Fruit fly (Drosophila melanogaster) whole organism, wandering third instar larva: ENCODE results near the gene UGP.

ENCODE experiments used
- CG9705 ChIP-seq: fragments of 200-800 bp; sonication (Bioruptor generic); optimal IDR thresholded peaks from 2 replicates; lab custom pipeline; 2018; ENCODE audit warnings: missing biosample characterization, mild to moderate bottlenecking, missing genetic modification characterization
- CrebA ChIP-seq: fragments of 200-800 bp; sonication (Bioruptor generic); optimal IDR thresholded peaks from 2 replicates; lab custom pipeline; 2016; ENCODE audit warnings: missing biosample characterization, mild to moderate bottlenecking, missing genetic modification characterization, borderline replicate concordance
- Dfd ChIP-seq: fragments of >200 bp; optimal IDR thresholded peaks from 2 replicates; lab custom pipeline; 2017; ENCODE audit warnings: missing biosample characterization, missing genetic modification characterization
- Dif ChIP-seq: fragments of 200-275, 200-300 bp; sonication (Bioruptor generic); optimal IDR thresholded peaks from 2 replicates; lab custom pipeline; 2018; ENCODE audit warnings: missing biosample characterization, missing genetic modification characterization; ENCODE audit not compliant: partially characterized antibody
- HLH106 ChIP-seq: fragments of 200-800 bp; optimal IDR thresholded peaks from 3 replicates; lab custom pipeline; 2019; ENCODE audit warnings: missing biosample characterization, mild to moderate bottlenecking, missing genetic modification characterization, moderate library complexity
- Hr78 ChIP-seq: fragments of >200 bp; optimal IDR thresholded peaks from 2 replicates; lab custom pipeline; 2017; ENCODE audit warnings: missing biosample characterization, missing genetic modification characterization
- Jra ChIP-seq: sonication (Bioruptor generic); optimal IDR thresholded peaks from 2 replicates; lab custom pipeline; 2016; ENCODE audit warnings: missing biosample characterization, missing genetic modification characterization
- Mio ChIP-seq: sonication (Bioruptor generic); optimal IDR thresholded peaks from 2 replicates; lab custom pipeline; 2016; ENCODE audit warnings: missing biosample characterization, missing genetic modification characterization
- Myc ChIP-seq: fragments of >200 bp; optimal IDR thresholded peaks from 2 replicates; lab custom pipeline; 2017
- N ChIP-seq: fragments of >200 bp; optimal IDR thresholded peaks from 2 replicates; lab custom pipeline; 2018; ENCODE audit warnings: missing biosample characterization, missing external identifiers, missing genetic modification characterization
- OdsH ChIP-seq: fragments of 200-800 bp; sonication (Bioruptor generic); optimal IDR thresholded peaks from 2 replicates; lab custom pipeline; 2016; ENCODE audit warnings: missing biosample characterization, mild to moderate bottlenecking, missing genetic modification characterization
- Rel ChIP-seq, 2 experiments: fragments of 200-800 bp; sonication (Bioruptor generic) in 1 of 2; optimal IDR thresholded peaks; 2 replicates in 1 of 2; 3 replicates in 1 of 2; lab custom pipeline; 2016 to 2019; ENCODE audit warnings: mild to moderate bottlenecking in 2 of 2, missing biosample characterization in 2 of 2, missing genetic modification characterization in 2 of 2, moderate library complexity in 1 of 2
- Sp1 ChIP-seq: fragments of 200-800 bp; sonication (Bioruptor generic); optimal IDR thresholded peaks from 3 replicates; lab custom pipeline; 2019; ENCODE audit warnings: missing biosample characterization, mild to moderate bottlenecking, missing genetic modification characterization, moderate library complexity
- Vsx2 ChIP-seq: fragments of 200-300, 225-300 bp; sonication (Bioruptor generic); optimal IDR thresholded peaks from 2 replicates; lab custom pipeline; 2018; ENCODE audit warnings: missing biosample characterization, missing genetic modification characterization; ENCODE audit not compliant: partially characterized antibody
- br ChIP-seq: fragments of 200-800 bp; sonication (Bioruptor generic); optimal IDR thresholded peaks from 2 replicates; lab custom pipeline; 2016; ENCODE audit warnings: missing biosample characterization, missing genetic modification characterization
- brk ChIP-seq: fragments of 200-800 bp; sonication (Bioruptor generic); optimal IDR thresholded peaks from 2 replicates; lab custom pipeline; 2016; ENCODE audit warnings: missing biosample characterization, mild to moderate bottlenecking, missing genetic modification characterization
- dl ChIP-seq, 2 experiments: fragments of 175-275, 200-275 bp in 1 of 2; fragments of 200-275 bp in 1 of 2; sonication (Bioruptor generic); optimal IDR thresholded peaks; lab custom pipeline; 2018; ENCODE audit warnings: mild to moderate bottlenecking in 2 of 2, missing biosample characterization in 2 of 2, missing genetic modification characterization in 2 of 2, moderate library complexity in 2 of 2; ENCODE audit not compliant: partially characterized antibody in 2 of 2, insufficient read depth in 1 of 2
- dmrt93B ChIP-seq: fragments of 200-800 bp; sonication (Bioruptor generic); optimal IDR thresholded peaks from 2 replicates; lab custom pipeline; 2018; ENCODE audit warnings: missing biosample characterization, mild to moderate bottlenecking, missing genetic modification characterization
- dsf ChIP-seq: sonication (Bioruptor generic); optimal IDR thresholded peaks from 2 replicates; lab custom pipeline; 2016; ENCODE audit warnings: missing biosample characterization, missing genetic modification characterization, borderline replicate concordance
- ey ChIP-seq: fragments of 200-800 bp; sonication (Bioruptor generic); optimal IDR thresholded peaks from 2 replicates; lab custom pipeline; 2016; ENCODE audit warnings: missing biosample characterization, missing genetic modification characterization
- foxo ChIP-seq, 2 experiments: fragments of 200-800 bp; sonication (Bioruptor generic); optimal IDR thresholded peaks; 2 replicates in 1 of 2; 3 replicates in 1 of 2; lab custom pipeline; 2016 to 2017; ENCODE audit warnings: missing biosample characterization in 2 of 2, missing genetic modification characterization in 2 of 2
- fru ChIP-seq: fragments of 200-800 bp; sonication (Bioruptor generic); optimal IDR thresholded peaks from 3 replicates; lab custom pipeline; 2016; ENCODE audit warnings: missing biosample characterization, mild to moderate bottlenecking, missing genetic modification characterization
- h ChIP-seq: fragments of 200-800 bp; sonication (Bioruptor generic); optimal IDR thresholded peaks from 3 replicates; lab custom pipeline; 2016; ENCODE audit warnings: missing biosample characterization, mild to moderate bottlenecking, missing genetic modification characterization
- lola ChIP-seq: fragments of >200 bp; optimal IDR thresholded peaks from 2 replicates; lab custom pipeline; 2017; ENCODE audit warnings: missing biosample characterization, missing genetic modification characterization
- psq ChIP-seq: fragments of 200-800 bp; sonication (Bioruptor generic); optimal IDR thresholded peaks from 3 replicates; lab custom pipeline; 2017; ENCODE audit warnings: missing biosample characterization, mild to moderate bottlenecking, missing genetic modification characterization, moderate library complexity
- rgr ChIP-seq: fragments of 200-800 bp; sonication (Bioruptor generic); optimal IDR thresholded peaks from 3 replicates; lab custom pipeline; 2016; ENCODE audit warnings: missing biosample characterization, mild to moderate bottlenecking, missing genetic modification characterization
- sage ChIP-seq: fragments of 200-800 bp; sonication (Bioruptor generic); optimal IDR thresholded peaks from 2 replicates; lab custom pipeline; 2016; ENCODE audit warnings: missing biosample characterization, mild to moderate bottlenecking, missing genetic modification characterization
- sv ChIP-seq: fragments of 200-800 bp; sonication (Bioruptor generic); optimal IDR thresholded peaks from 3 replicates; lab custom pipeline; 2016; ENCODE audit warnings: missing biosample characterization, missing genetic modification characterization
- tai ChIP-seq: sonication (Bioruptor generic); optimal IDR thresholded peaks from 2 replicates; lab custom pipeline; 2016; ENCODE audit warnings: missing biosample characterization, missing genetic modification characterization
- usp ChIP-seq: fragments of >200 bp; optimal IDR thresholded peaks from 2 replicates; lab custom pipeline; 2017; ENCODE audit warnings: missing biosample characterization, missing genetic modification characterization
- woc ChIP-seq: sonication (Bioruptor generic); optimal IDR thresholded peaks from 2 replicates; lab custom pipeline; 2016; ENCODE audit warnings: missing biosample characterization, mild to moderate bottlenecking, missing genetic modification characterization

UGP gene

DNA sequence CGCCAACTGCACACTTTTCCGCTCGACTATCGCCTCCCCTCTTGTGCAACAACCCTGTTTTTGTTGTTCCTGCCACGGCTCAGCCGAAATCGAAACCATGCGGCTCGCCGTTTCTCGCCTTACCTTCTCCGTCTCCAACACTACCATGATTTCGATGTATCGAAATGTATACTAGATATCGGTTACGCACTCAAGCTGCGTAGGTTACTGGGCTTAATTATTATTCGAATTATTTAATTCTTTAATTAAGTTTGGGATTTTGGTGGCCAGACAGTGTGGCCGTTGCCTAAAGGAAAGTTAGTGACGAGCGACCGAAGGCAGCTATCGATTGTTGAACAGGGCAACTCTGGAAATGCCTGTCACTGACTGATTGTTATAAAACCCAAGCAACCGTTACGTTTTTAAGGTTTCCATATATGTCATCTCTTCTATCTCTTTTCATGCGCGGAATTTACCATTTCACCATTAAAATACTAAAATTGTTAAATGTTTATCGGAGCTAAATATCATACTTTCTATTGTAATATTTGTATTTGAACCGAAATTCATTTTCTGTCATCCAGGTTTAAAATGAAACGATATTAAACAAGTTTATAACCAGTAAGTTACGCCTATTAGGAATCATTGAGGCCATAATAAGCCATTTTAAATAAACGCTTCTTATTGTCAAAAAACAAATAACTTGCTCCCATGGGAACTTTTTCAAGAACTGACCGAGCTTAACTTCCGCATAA is 43.6 kb upstream of the UGP start, which contains the start of gene eIF4E1:
eIF4E1 (minus strand) TSS at position 304 of the 734 bp plus-strand sequence.
- peak; percentile 36 for TF ChIP-seq Sp1 (GFP tag; lab: Kevin White, UChicago)
- TF ChIP-seq h (GFP tag; lab: Kevin White, UChicago), result peak; percentile 9
- peak; percentile 53 for TF ChIP-seq Dif (GFP tag; lab: Kevin White, UChicago)
- peak; percentile 33 for TF ChIP-seq Myc (lab: Kevin White, UChicago)
- TF ChIP-seq ey (GFP tag; lab: Kevin White, UChicago), result peak; percentile 1
- TF ChIP-seq Rel (GFP tag; optimal IDR thresholded peaks at IDR 0.05; lab: Kevin White, UChicago), result no peak
- peak; percentile 84 for TF ChIP-seq Rel (tag; optimal IDR thresholded peaks at IDR 0.05; lab: Kevin White, UChicago)
- peak; percentile 40 for TF ChIP-seq Vsx2 (GFP tag; lab: Kevin White, UChicago)
- TF ChIP-seq dl (GFP tag; optimal IDR thresholded peaks at IDR 0.05; lab: Kevin White, UChicago; ENCODE audit: insufficient read depth in 1 of 2, partially characterized antibody in 2 of 2), result peak in 1 of 2 experiments; percentile 8
- no peak for TF ChIP-seq lola (GFP tag; lab: Kevin White, UChicago)
- TF ChIP-seq br (GFP tag; lab: Kevin White, UChicago), result peak; percentile 12
- TF ChIP-seq sv (GFP tag; lab: Kevin White, UChicago), result peak; percentile 34
- no peak for TF ChIP-seq brk (GFP tag; lab: Kevin White, UChicago)
- TF ChIP-seq foxo (GFP tag; optimal IDR thresholded peaks at IDR 0.05; lab: Kevin White, UChicago), result peak in 1 of 2 experiments; percentile 3
- no peak for TF ChIP-seq tai
- TF ChIP-seq, all 38 proteins: peak for 11

DNA sequence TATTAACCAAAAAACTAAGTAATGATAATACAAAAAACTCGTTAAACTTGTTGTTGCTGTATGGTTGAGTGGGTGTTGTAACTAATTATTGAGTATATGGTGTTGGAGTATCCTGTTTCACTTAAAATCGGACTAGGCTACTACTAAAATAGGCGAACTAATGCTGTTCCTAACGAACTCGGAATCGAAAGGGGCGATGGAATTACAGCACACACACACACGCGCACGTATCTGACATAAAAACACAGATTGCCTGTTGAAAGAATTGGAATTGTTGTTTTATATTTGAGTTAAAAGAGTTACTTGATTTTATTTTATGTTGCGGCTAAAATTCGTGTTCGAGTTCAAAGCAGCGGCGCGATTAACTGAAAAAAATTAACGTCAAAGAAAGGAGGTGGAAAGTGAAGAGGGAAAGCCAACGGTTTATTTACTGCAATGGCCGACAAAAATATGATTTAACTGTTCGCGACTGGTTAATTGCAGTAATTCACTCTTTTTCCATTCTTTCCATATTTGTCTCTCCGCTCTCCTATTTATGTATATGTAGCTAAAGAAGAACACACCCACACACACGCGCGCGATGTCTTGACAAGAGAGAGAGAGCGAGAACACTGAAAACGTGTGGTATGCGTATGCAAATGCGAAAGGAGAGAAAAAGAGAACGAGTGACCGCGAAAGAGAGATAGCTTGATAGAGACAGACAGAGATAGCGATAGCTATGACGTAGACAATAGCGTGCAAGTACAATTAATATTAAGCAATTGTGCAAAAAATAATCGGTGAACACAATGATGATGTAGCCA is 42.8 kb upstream of the UGP start:
- TF ChIP-seq dl (GFP tag; optimal IDR thresholded peaks at IDR 0.05; lab: Kevin White, UChicago; ENCODE audit: insufficient read depth in 1 of 2, partially characterized antibody in 2 of 2) (peak; percentile 66 to 89), OdsH (GFP tag; lab: Kevin White, UChicago) (no peak), Dfd (GFP tag; lab: Kevin White, UChicago) (no peak), rgr (GFP tag; lab: Kevin White, UChicago) (no peak), ey (GFP tag; lab: Kevin White, UChicago) (no peak), brk (GFP tag; lab: Kevin White, UChicago) (no peak), sage (GFP tag; lab: Kevin White, UChicago) (peak; percentile 17), lola (GFP tag; lab: Kevin White, UChicago) (no peak), CG9705 (no peak), dsf (no peak), fru (GFP tag; lab: Kevin White, UChicago) (peak; percentile 73), h (GFP tag; lab: Kevin White, UChicago) (no peak), sv (GFP tag; lab: Kevin White, UChicago) (no peak), CrebA (peak; percentile 66), psq (GFP tag; lab: Kevin White, UChicago) (peak; percentile 57), Hr78 (GFP tag; lab: Kevin White, UChicago) (no peak), br (GFP tag; lab: Kevin White, UChicago) (no peak), N (GFP tag; lab: Kevin White, UChicago) (no peak), foxo (GFP tag; optimal IDR thresholded peaks at IDR 0.05; lab: Kevin White, UChicago) (no peak), HLH106 (no peak), woc (no peak), usp (GFP tag; lab: Kevin White, UChicago) (no peak), tai (no peak), dmrt93B (GFP tag; lab: Kevin White, UChicago) (no peak), Mio (GFP tag; lab: Kevin White, UChicago) (no peak), Dif (GFP tag; lab: Kevin White, UChicago) (peak; percentile 92), Jra (GFP tag; lab: Kevin White, UChicago) (peak; percentile 16), Rel (GFP tag; optimal IDR thresholded peaks at IDR 0.05; lab: Kevin White, UChicago) (no peak), Rel (tag; optimal IDR thresholded peaks at IDR 0.05; lab: Kevin White, UChicago) (no peak)
